Worm (Caenorhabditis elegans) whole organism, late embryonic: ENCODE data around the gene F35H8.1.

Experiments used
- C38D4.7 ChIP-seq: fragments of 200-800 bp; sonication (Bioruptor generic); optimal IDR thresholded peaks from 2 replicates; lab custom pipeline; 2018; ENCODE audit warnings: mild to moderate bottlenecking, missing genetic modification characterization, moderate library complexity, missing compliant biosample characterization
- F13H6.1 ChIP-seq: sonication (generic microtip); optimal IDR thresholded peaks from 2 replicates; lab custom pipeline; 2016; ENCODE audit warnings: missing genetic modification characterization, missing compliant biosample characterization
- K02D7.2 ChIP-seq: sonication (generic microtip); optimal IDR thresholded peaks from 2 replicates; lab custom pipeline; 2017; ENCODE audit warnings: mild to moderate bottlenecking, missing genetic modification characterization, missing compliant biosample characterization
- Y22D7AL.16 ChIP-seq: sonication (generic microtip); optimal IDR thresholded peaks from 2 replicates; lab custom pipeline; 2016; ENCODE audit warnings: missing genetic modification characterization, missing compliant biosample characterization
- ahr-1 ChIP-seq: sonication (generic microtip); optimal IDR thresholded peaks from 2 replicates; lab custom pipeline; 2016; ENCODE audit warnings: missing genetic modification characterization, missing compliant biosample characterization
- ama-1 ChIP-seq: fragments of 150-350 bp; optimal IDR thresholded peaks from 2 replicates; lab custom pipeline; 2014
- ceh-14 ChIP-seq: sonication (generic microtip); optimal IDR thresholded peaks from 2 replicates; lab custom pipeline; 2016; ENCODE audit warnings: missing genotype, missing genetic modification characterization, missing compliant biosample characterization
- ceh-19 ChIP-seq: fragments of 200-800 bp; sonication (Bioruptor generic); optimal IDR thresholded peaks from 2 replicates; lab custom pipeline; 2018; ENCODE audit warnings: mild to moderate bottlenecking, missing genetic modification characterization, missing compliant biosample characterization
- ceh-22 ChIP-seq: sonication (generic microtip); optimal IDR thresholded peaks from 2 replicates; lab custom pipeline; 2017; ENCODE audit warnings: missing biosample characterization, missing genetic modification characterization
- ceh-24 ChIP-seq: sonication (generic microtip); optimal IDR thresholded peaks from 2 replicates; lab custom pipeline; 2016; ENCODE audit warnings: mild to moderate bottlenecking, missing genetic modification characterization, missing compliant biosample characterization
- ceh-30 ChIP-seq: fragments of 150-350 bp; optimal IDR thresholded peaks from 2 replicates; lab custom pipeline; 2014; ENCODE audit warnings: missing biosample characterization, missing genetic modification characterization
- ceh-45 ChIP-seq: fragments of 200-800 bp; sonication (Bioruptor generic); IDR thresholded peaks from 2 replicates; pipeline ENCODE4 v1.3.6; 2022; ENCODE audit warnings: missing genetic modification reagents, missing genetic modification characterization, missing compliant biosample characterization
- ceh-6 ChIP-seq: fragments of 200-800 bp; sonication (Bioruptor generic); optimal IDR thresholded peaks from 2 replicates; lab custom pipeline; 2018; ENCODE audit warnings: mild to moderate bottlenecking, missing genetic modification characterization, missing compliant biosample characterization
- ceh-9 ChIP-seq: sonication (generic microtip); optimal IDR thresholded peaks from 2 replicates; lab custom pipeline; 2016; ENCODE audit warnings: mild to moderate bottlenecking, missing genetic modification characterization, inconsistent platforms, missing compliant biosample characterization
- che-1 ChIP-seq: sonication (generic microtip); optimal IDR thresholded peaks from 2 replicates; lab custom pipeline; 2016; ENCODE audit warnings: mild to moderate bottlenecking, missing genetic modification characterization, missing compliant biosample characterization
- dmd-4 ChIP-seq: sonication (generic microtip); optimal IDR thresholded peaks from 2 replicates; lab custom pipeline; 2016; ENCODE audit warnings: borderline replicate concordance, missing genetic modification characterization, missing compliant biosample characterization
- dve-1 ChIP-seq: sonication (generic microtip); optimal IDR thresholded peaks from 2 replicates; lab custom pipeline; 2017; ENCODE audit warnings: antibody characterized with exemption, mild to moderate bottlenecking, missing genetic modification characterization, missing compliant biosample characterization
- elt-2 ChIP-seq: sonication (generic microtip); optimal IDR thresholded peaks from 2 replicates; lab custom pipeline; 2016; ENCODE audit warnings: missing genetic modification reagents, missing genetic modification characterization, missing compliant biosample characterization
- eyg-1 ChIP-seq: sonication (generic microtip); optimal IDR thresholded peaks from 2 replicates; lab custom pipeline; 2016; ENCODE audit warnings: missing genotype, missing genetic modification characterization, missing compliant biosample characterization
- hlh-13 ChIP-seq: fragments of 200-800 bp; sonication (Bioruptor generic); optimal IDR thresholded peaks from 2 replicates; lab custom pipeline; 2018; ENCODE audit warnings: mild to moderate bottlenecking, missing genetic modification characterization, missing compliant biosample characterization
- hlh-15 ChIP-seq: sonication (generic microtip); optimal IDR thresholded peaks from 2 replicates; lab custom pipeline; 2016; ENCODE audit warnings: missing genetic modification characterization, missing compliant biosample characterization
- hlh-30 ChIP-seq: sonication (generic microtip); optimal IDR thresholded peaks from 2 replicates; lab custom pipeline; 2017; ENCODE audit warnings: antibody characterized with exemption, missing genetic modification characterization, missing compliant biosample characterization; ENCODE audit not compliant: insufficient read depth
- hlh-6 ChIP-seq: sonication (generic microtip); optimal IDR thresholded peaks from 2 replicates; lab custom pipeline; 2016; ENCODE audit warnings: missing genotype, missing genetic modification characterization, missing compliant biosample characterization
- hlh-8 ChIP-seq: sonication (generic microtip); optimal IDR thresholded peaks from 2 replicates; lab custom pipeline; 2016; ENCODE audit warnings: missing genotype, missing genetic modification characterization, missing compliant biosample characterization
- lim-6 ChIP-seq: sonication (generic microtip); optimal IDR thresholded peaks from 2 replicates; lab custom pipeline; 2016; ENCODE audit warnings: missing genetic modification characterization, missing compliant biosample characterization
- madf-2 ChIP-seq: sonication (generic microtip); optimal IDR thresholded peaks from 2 replicates; lab custom pipeline; 2017; ENCODE audit warnings: missing genetic modification characterization, missing compliant biosample characterization
- npax-4 ChIP-seq: sonication (generic microtip); optimal IDR thresholded peaks from 2 replicates; lab custom pipeline; 2016; ENCODE audit warnings: missing genetic modification characterization, missing compliant biosample characterization
- odd-2 ChIP-seq: sonication (generic microtip); optimal IDR thresholded peaks from 2 replicates; lab custom pipeline; 2017; ENCODE audit warnings: antibody characterized with exemption, mild to moderate bottlenecking, missing genetic modification characterization, missing compliant biosample characterization
- pag-3 ChIP-seq: sonication (generic microtip); optimal IDR thresholded peaks from 2 replicates; lab custom pipeline; 2016; ENCODE audit warnings: missing compliant biosample characterization, missing genetic modification characterization, borderline replicate concordance
- pat-9 ChIP-seq: fragments of 200-800 bp; sonication (Bioruptor generic); optimal IDR thresholded peaks from 2 replicates; lab custom pipeline; 2018; ENCODE audit warnings: mild to moderate bottlenecking, missing genetic modification characterization, moderate library complexity, missing compliant biosample characterization
- pha-2 ChIP-seq: sonication (generic microtip); optimal IDR thresholded peaks from 2 replicates; lab custom pipeline; 2017; ENCODE audit warnings: mild to moderate bottlenecking, missing genetic modification characterization, missing compliant biosample characterization
- pha-4 ChIP-seq: fragments of 150-350 bp; optimal IDR thresholded peaks from 2 replicates; lab custom pipeline; 2018; ENCODE audit warnings: missing biosample characterization, missing genetic modification reagents, missing genetic modification characterization
- pros-1 ChIP-seq: fragments of 150-350 bp; optimal IDR thresholded peaks from 2 replicates; lab custom pipeline; 2014; ENCODE audit warnings: missing biosample characterization, missing genetic modification reagents, missing genetic modification characterization
- sox-2 ChIP-seq: fragments of 200-800 bp; sonication (Bioruptor generic); IDR thresholded peaks from 2 replicates; pipeline ENCODE4 v1.3.6; 2022; ENCODE audit warnings: missing genetic modification reagents, missing genetic modification characterization, missing compliant biosample characterization
- tbx-2 ChIP-seq: sonication (generic microtip); optimal IDR thresholded peaks from 2 replicates; lab custom pipeline; 2016; ENCODE audit warnings: missing genetic modification characterization, missing compliant biosample characterization
- ttx-3 ChIP-seq: sonication (generic microtip); optimal IDR thresholded peaks from 2 replicates; lab custom pipeline; 2016; ENCODE audit warnings: missing genetic modification reagents, missing genetic modification characterization, missing compliant biosample characterization
- unc-42 ChIP-seq: sonication (generic microtip); optimal IDR thresholded peaks from 2 replicates; lab custom pipeline; 2016; ENCODE audit warnings: missing genotype, missing genetic modification characterization, missing compliant biosample characterization
- unc-55 ChIP-seq: sonication (generic microtip); optimal IDR thresholded peaks from 2 replicates; lab custom pipeline; 2017; ENCODE audit warnings: missing biosample characterization, missing genetic modification reagents, missing genetic modification characterization
- zip-5 ChIP-seq: sonication (generic microtip); optimal IDR thresholded peaks from 2 replicates; lab custom pipeline; 2016; ENCODE audit warnings: missing genetic modification characterization, missing compliant biosample characterization

F35H8.1 gene

DNA sequence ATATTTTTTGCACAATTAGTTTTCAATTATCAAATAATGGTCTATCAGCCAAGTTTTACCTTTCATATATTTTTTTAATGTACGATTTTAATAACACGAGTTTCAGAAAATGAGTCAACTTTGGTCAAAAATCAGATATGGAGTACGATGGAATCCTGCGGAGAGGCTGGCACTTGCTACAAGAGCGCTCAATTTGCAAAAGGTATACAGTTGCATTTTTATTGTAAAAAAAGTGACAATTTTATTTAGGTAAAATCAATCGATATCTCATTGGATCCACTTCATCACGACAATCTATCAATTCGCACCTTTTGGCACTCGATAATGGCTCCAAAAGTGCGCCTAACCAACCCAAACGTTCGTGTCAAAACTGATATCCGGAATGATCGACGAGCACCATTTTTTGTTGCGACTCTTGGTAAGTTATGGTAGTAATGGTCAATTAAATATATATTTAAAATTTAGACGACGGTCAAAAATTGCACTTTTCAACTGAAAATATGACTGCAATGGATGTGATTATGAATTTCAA lies 44.5 kb upstream of the F35H8.1 start, which contains the start of gene mrpl-53:
mrpl-53 (plus strand) TSS at position 107 of the 532 bp plus-strand sequence.
- TF ChIP-seq ama-1 (lab: Kevin White, UChicago) = no peak
- no peak for TF ChIP-seq ceh-30
- no peak for TF ChIP-seq odd-2 (tag; lab: Kevin White, UChicago)
- TF ChIP-seq lim-6 (tag; lab: Kevin White, UChicago) = no peak
- no peak for TF ChIP-seq pha-2 (tag; lab: Kevin White, UChicago)
- TF ChIP-seq C38D4.7 (GFP tag; lab: Kevin White, UChicago) = no peak
- no peak for TF ChIP-seq ceh-22 (tag; lab: Kevin White, UChicago)
- TF ChIP-seq sox-2 (GFP tag; lab: Robert Waterston, UW) = no peak
- TF ChIP-seq dve-1 (tag; lab: Kevin White, UChicago) = no peak

DNA sequence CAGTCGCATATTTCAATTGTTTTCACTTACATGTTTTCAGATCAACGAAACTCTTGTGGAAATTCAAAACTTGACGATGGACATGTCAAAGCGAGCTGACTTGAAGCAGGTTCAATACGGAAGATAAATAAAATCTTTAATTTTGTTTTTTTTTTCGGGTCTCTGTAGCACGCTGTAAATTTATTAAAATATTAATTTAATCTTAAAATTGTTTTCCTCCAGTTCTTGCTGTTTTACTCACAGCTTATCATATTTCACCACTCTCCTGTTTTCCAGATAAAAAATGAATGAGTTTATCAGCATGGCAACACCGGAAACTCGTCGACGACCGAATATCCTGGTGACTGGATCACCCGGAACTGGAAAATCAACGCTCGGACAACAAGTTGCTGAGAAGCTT lies 43.3 kb upstream of the F35H8.1 start, which contains the start of gene E02H1.6:
E02H1.6 (plus strand) TSS at position 301 of the 400 bp plus-strand sequence.
- TF ChIP-seq ttx-3 (tag; lab: Kevin White, UChicago) (no peak), Y22D7AL.16 (tag; lab: Kevin White, UChicago) (no peak), lim-6 (tag; lab: Kevin White, UChicago) (no peak), hlh-8 (tag; lab: Kevin White, UChicago) (no peak), madf-2 (tag; lab: Kevin White, UChicago) (no peak)
- TF ChIP-seq, all 69 proteins: peak for 0

DNA sequence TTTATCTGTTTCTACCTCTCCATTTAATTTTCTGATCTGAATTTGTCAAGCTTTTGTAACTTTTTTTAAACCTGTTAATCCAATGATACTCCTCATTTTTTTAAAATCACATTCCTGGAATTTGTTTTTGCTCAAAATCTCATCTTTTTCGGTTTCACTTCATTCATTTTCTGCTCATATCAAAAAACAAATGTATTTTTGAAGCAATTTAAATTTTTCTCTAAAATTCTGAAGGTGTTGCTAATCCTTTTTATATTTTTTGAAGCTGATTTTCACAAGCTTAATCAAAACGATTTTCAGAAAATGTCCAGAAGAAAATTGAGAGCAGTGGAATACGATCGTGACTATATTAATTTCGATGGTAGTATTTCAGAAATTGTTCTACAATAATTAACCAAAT lies 41.8 kb upstream of the F35H8.1 start, which contains the start of gene E02H1.5:
E02H1.5 (plus strand) TSS at position 301 of the 400 bp plus-strand sequence.
- no peak for TF ChIP-seq pat-9 (tag; lab: Kevin White, UChicago)
- TF ChIP-seq unc-55 (GFP tag; lab: Kevin White, UChicago) = no peak
- no peak for TF ChIP-seq F13H6.1 (tag; lab: Kevin White, UChicago)
- TF ChIP-seq ceh-19 (GFP tag; lab: Kevin White, UChicago) = no peak
- TF ChIP-seq hlh-30 (tag; lab: Kevin White, UChicago) = no peak
- TF ChIP-seq pros-1 (tag; lab: Kevin White, UChicago) = no peak
- no peak for TF ChIP-seq ceh-6
- TF ChIP-seq ttx-3 (tag; lab: Kevin White, UChicago) = no peak
- TF ChIP-seq K02D7.2 = no peak
- TF ChIP-seq pag-3 (tag; lab: Kevin White, UChicago) = no peak
- TF ChIP-seq unc-42 (tag; lab: Kevin White, UChicago) = no peak
- no peak for TF ChIP-seq ceh-14 (tag; lab: Kevin White, UChicago)
- TF ChIP-seq ahr-1 (tag; lab: Kevin White, UChicago) = no peak
- no peak for TF ChIP-seq elt-2 (tag; lab: Kevin White, UChicago)
- TF ChIP-seq zip-5 (tag; lab: Kevin White, UChicago) = no peak
- TF ChIP-seq che-1 = no peak
- no peak for TF ChIP-seq ceh-24
- TF ChIP-seq ceh-9 (tag; lab: Kevin White, UChicago) = no peak

DNA sequence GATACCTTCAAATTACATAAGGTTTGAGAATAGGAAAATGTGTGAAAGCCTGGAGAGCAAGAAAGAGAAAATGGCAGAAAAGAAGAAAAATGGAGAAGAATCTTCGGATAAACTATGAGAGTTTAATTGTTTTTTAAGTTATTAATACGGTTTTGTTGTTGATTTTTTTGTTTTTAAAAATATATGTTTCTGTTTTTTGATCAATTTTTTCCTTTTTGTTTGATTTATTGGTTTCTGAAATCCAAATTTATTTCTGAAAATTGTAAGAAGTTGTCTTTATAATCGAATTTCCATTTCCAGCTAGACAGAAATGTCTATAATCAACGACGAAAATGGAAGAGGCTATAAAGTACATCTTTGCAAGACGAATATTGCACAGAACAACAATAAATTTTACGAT lies 39.7 kb upstream of the F35H8.1 start, which contains the start of gene parp-2:
parp-2 (plus strand) TSS at position 301 of the 400 bp plus-strand sequence.
- no peak for TF ChIP-seq eyg-1 (tag; lab: Kevin White, UChicago)
- no peak for TF ChIP-seq pha-4 (tag; lab: Kevin White, UChicago)
- no peak for TF ChIP-seq sox-2 (GFP tag; lab: Robert Waterston, UW)
- TF ChIP-seq dmd-4 (tag; lab: Kevin White, UChicago) = no peak
- no peak for TF ChIP-seq hlh-15 (tag; lab: Kevin White, UChicago)
- TF ChIP-seq ceh-45 = no peak
- no peak for TF ChIP-seq pha-2 (tag; lab: Kevin White, UChicago)
- no peak for TF ChIP-seq hlh-6 (tag; lab: Kevin White, UChicago)
- no peak for TF ChIP-seq tbx-2
- TF ChIP-seq npax-4 (tag; lab: Kevin White, UChicago) = no peak
- TF ChIP-seq hlh-13 (GFP tag; lab: Kevin White, UChicago) = no peak
- TF ChIP-seq elt-2 (tag; lab: Kevin White, UChicago) = no peak
- TF ChIP-seq odd-2 (tag; lab: Kevin White, UChicago) = no peak
- no peak for TF ChIP-seq zip-5 (tag; lab: Kevin White, UChicago)
- TF ChIP-seq ceh-30 = no peak
- no peak for TF ChIP-seq Y22D7AL.16 (tag; lab: Kevin White, UChicago)
